Fruit fly (Drosophila melanogaster): ENCODE measurements around the gene CG4751.

- TF ChIP-seq HLHmδ (GFP tag; optimal IDR thresholded peaks at IDR 0.05) (no peak), sisA (GFP tag; IDR thresholded peaks at IDR 0.05) (no peak), Dfd (GFP tag; optimal IDR thresholded peaks at IDR 0.05) (no peak), CG7786 (GFP tag; optimal IDR thresholded peaks at IDR 0.05) (no peak), CG5245 (GFP tag; optimal IDR thresholded peaks at IDR 0.05) (no peak), sqz (GFP tag; optimal IDR thresholded peaks at IDR 0.05) (no peak), CG4328 (GFP tag; optimal IDR thresholded peaks at IDR 0.05) (no peak), E2f2 (GFP tag; IDR thresholded peaks at IDR 0.05) (no peak), ro (GFP tag; IDR thresholded peaks at IDR 0.05) (no peak), CG8765 (GFP tag; IDR thresholded peaks at IDR 0.05) (no peak), CG12104 (GFP tag; optimal IDR thresholded peaks at IDR 0.05) (no peak)
Measured at dm6 chr2L:11167997-11168396, 37.5 kb downstream of the CG4751 start.

Measured in whole organism, embryonic.